Fruit fly (Drosophila melanogaster) whole organism, wandering third instar larva: Measurements from ENCODE around the gene CG11360.

ENCODE experiments used
- Abd-B ChIP-seq: fragments of >200 bp; optimal IDR thresholded peaks from 2 replicates; lab custom pipeline; 2017; ENCODE audit warnings: missing biosample characterization, missing genetic modification characterization
- CG32264 ChIP-seq: fragments of 200-800 bp; sonication (Bioruptor generic); optimal IDR thresholded peaks from 2 replicates; lab custom pipeline; 2016; ENCODE audit warnings: missing biosample characterization, missing genetic modification characterization
- CG9705 ChIP-seq: fragments of 200-800 bp; sonication (Bioruptor generic); optimal IDR thresholded peaks from 2 replicates; lab custom pipeline; 2018; ENCODE audit warnings: missing biosample characterization, mild to moderate bottlenecking, missing genetic modification characterization
- CrebA ChIP-seq: fragments of 200-800 bp; sonication (Bioruptor generic); optimal IDR thresholded peaks from 2 replicates; lab custom pipeline; 2016; ENCODE audit warnings: missing biosample characterization, mild to moderate bottlenecking, missing genetic modification characterization, borderline replicate concordance
- Dfd ChIP-seq: fragments of >200 bp; optimal IDR thresholded peaks from 2 replicates; lab custom pipeline; 2017; ENCODE audit warnings: missing biosample characterization, missing genetic modification characterization
- Dif ChIP-seq: fragments of 200-275, 200-300 bp; sonication (Bioruptor generic); optimal IDR thresholded peaks from 2 replicates; lab custom pipeline; 2018; ENCODE audit warnings: missing biosample characterization, missing genetic modification characterization; ENCODE audit not compliant: partially characterized antibody
- GATAd ChIP-seq: sonication (Bioruptor generic); optimal IDR thresholded peaks from 2 replicates; lab custom pipeline; 2016; ENCODE audit warnings: missing biosample characterization, missing genetic modification characterization
- HLH106 ChIP-seq: fragments of 200-800 bp; optimal IDR thresholded peaks from 3 replicates; lab custom pipeline; 2019; ENCODE audit warnings: missing biosample characterization, mild to moderate bottlenecking, missing genetic modification characterization, moderate library complexity
- Hnf4 ChIP-seq: fragments of 200-800 bp; sonication (Bioruptor generic); optimal IDR thresholded peaks from 2 replicates; lab custom pipeline; 2016; ENCODE audit warnings: missing biosample characterization, mild to moderate bottlenecking, missing genetic modification characterization
- Hr78 ChIP-seq: fragments of >200 bp; optimal IDR thresholded peaks from 2 replicates; lab custom pipeline; 2017; ENCODE audit warnings: missing biosample characterization, missing genetic modification characterization
- Hr83 ChIP-seq: fragments of 200-300 bp; sonication (Bioruptor generic); optimal IDR thresholded peaks from 2 replicates; lab custom pipeline; 2016; ENCODE audit warnings: missing biosample characterization, mild to moderate bottlenecking, missing genetic modification characterization, moderate library complexity; ENCODE audit not compliant: poor library complexity, severe bottlenecking
- Jra ChIP-seq: sonication (Bioruptor generic); optimal IDR thresholded peaks from 2 replicates; lab custom pipeline; 2016; ENCODE audit warnings: missing biosample characterization, missing genetic modification characterization
- Mio ChIP-seq: sonication (Bioruptor generic); optimal IDR thresholded peaks from 2 replicates; lab custom pipeline; 2016; ENCODE audit warnings: missing biosample characterization, missing genetic modification characterization
- Myc ChIP-seq: fragments of >200 bp; optimal IDR thresholded peaks from 2 replicates; lab custom pipeline; 2017
- N ChIP-seq: fragments of >200 bp; optimal IDR thresholded peaks from 2 replicates; lab custom pipeline; 2018; ENCODE audit warnings: missing biosample characterization, missing external identifiers, missing genetic modification characterization
- OdsH ChIP-seq: fragments of 200-800 bp; sonication (Bioruptor generic); optimal IDR thresholded peaks from 2 replicates; lab custom pipeline; 2016; ENCODE audit warnings: missing biosample characterization, mild to moderate bottlenecking, missing genetic modification characterization
- Rel ChIP-seq, 2 experiments: fragments of 200-800 bp; sonication (Bioruptor generic) in 1 of 2; optimal IDR thresholded peaks; 2 replicates in 1 of 2; 3 replicates in 1 of 2; lab custom pipeline; 2016 to 2019; ENCODE audit warnings: mild to moderate bottlenecking in 2 of 2, missing biosample characterization in 2 of 2, missing genetic modification characterization in 2 of 2, moderate library complexity in 1 of 2
- Sp1 ChIP-seq: fragments of 200-800 bp; sonication (Bioruptor generic); optimal IDR thresholded peaks from 3 replicates; lab custom pipeline; 2019; ENCODE audit warnings: missing biosample characterization, mild to moderate bottlenecking, missing genetic modification characterization, moderate library complexity
- Vsx2 ChIP-seq: fragments of 200-300, 225-300 bp; sonication (Bioruptor generic); optimal IDR thresholded peaks from 2 replicates; lab custom pipeline; 2018; ENCODE audit warnings: missing biosample characterization, missing genetic modification characterization; ENCODE audit not compliant: partially characterized antibody
- br ChIP-seq: fragments of 200-800 bp; sonication (Bioruptor generic); optimal IDR thresholded peaks from 2 replicates; lab custom pipeline; 2016; ENCODE audit warnings: missing biosample characterization, missing genetic modification characterization
- brk ChIP-seq: fragments of 200-800 bp; sonication (Bioruptor generic); optimal IDR thresholded peaks from 2 replicates; lab custom pipeline; 2016; ENCODE audit warnings: missing biosample characterization, mild to moderate bottlenecking, missing genetic modification characterization
- dl ChIP-seq, 2 experiments: fragments of 175-275, 200-275 bp in 1 of 2; fragments of 200-275 bp in 1 of 2; sonication (Bioruptor generic); optimal IDR thresholded peaks; lab custom pipeline; 2018; ENCODE audit warnings: mild to moderate bottlenecking in 2 of 2, missing biosample characterization in 2 of 2, missing genetic modification characterization in 2 of 2, moderate library complexity in 2 of 2; ENCODE audit not compliant: partially characterized antibody in 2 of 2, insufficient read depth in 1 of 2
- dmrt93B ChIP-seq: fragments of 200-800 bp; sonication (Bioruptor generic); optimal IDR thresholded peaks from 2 replicates; lab custom pipeline; 2018; ENCODE audit warnings: missing biosample characterization, mild to moderate bottlenecking, missing genetic modification characterization
- dsf ChIP-seq: sonication (Bioruptor generic); optimal IDR thresholded peaks from 2 replicates; lab custom pipeline; 2016; ENCODE audit warnings: missing biosample characterization, missing genetic modification characterization, borderline replicate concordance
- ey ChIP-seq: fragments of 200-800 bp; sonication (Bioruptor generic); optimal IDR thresholded peaks from 2 replicates; lab custom pipeline; 2016; ENCODE audit warnings: missing biosample characterization, missing genetic modification characterization
- foxo ChIP-seq, 2 experiments: fragments of 200-800 bp; sonication (Bioruptor generic); optimal IDR thresholded peaks; 2 replicates in 1 of 2; 3 replicates in 1 of 2; lab custom pipeline; 2016 to 2017; ENCODE audit warnings: missing biosample characterization in 2 of 2, missing genetic modification characterization in 2 of 2
- fru ChIP-seq: fragments of 200-800 bp; sonication (Bioruptor generic); optimal IDR thresholded peaks from 3 replicates; lab custom pipeline; 2016; ENCODE audit warnings: missing biosample characterization, mild to moderate bottlenecking, missing genetic modification characterization
- h ChIP-seq: fragments of 200-800 bp; sonication (Bioruptor generic); optimal IDR thresholded peaks from 3 replicates; lab custom pipeline; 2016; ENCODE audit warnings: missing biosample characterization, mild to moderate bottlenecking, missing genetic modification characterization
- jim ChIP-seq: fragments of 175-275, 200-325 bp; sonication (Bioruptor generic); optimal IDR thresholded peaks from 2 replicates; lab custom pipeline; 2016; ENCODE audit warnings: missing biosample characterization, mild to moderate bottlenecking, missing genetic modification characterization
- lola ChIP-seq: fragments of >200 bp; optimal IDR thresholded peaks from 2 replicates; lab custom pipeline; 2017; ENCODE audit warnings: missing biosample characterization, missing genetic modification characterization
- pan ChIP-seq: fragments of >200 bp; optimal IDR thresholded peaks from 2 replicates; lab custom pipeline; 2017
- psq ChIP-seq: fragments of 200-800 bp; sonication (Bioruptor generic); optimal IDR thresholded peaks from 3 replicates; lab custom pipeline; 2017; ENCODE audit warnings: missing biosample characterization, mild to moderate bottlenecking, missing genetic modification characterization, moderate library complexity
- rgr ChIP-seq: fragments of 200-800 bp; sonication (Bioruptor generic); optimal IDR thresholded peaks from 3 replicates; lab custom pipeline; 2016; ENCODE audit warnings: missing biosample characterization, mild to moderate bottlenecking, missing genetic modification characterization
- sage ChIP-seq: fragments of 200-800 bp; sonication (Bioruptor generic); optimal IDR thresholded peaks from 2 replicates; lab custom pipeline; 2016; ENCODE audit warnings: missing biosample characterization, mild to moderate bottlenecking, missing genetic modification characterization
- sv ChIP-seq: fragments of 200-800 bp; sonication (Bioruptor generic); optimal IDR thresholded peaks from 3 replicates; lab custom pipeline; 2016; ENCODE audit warnings: missing biosample characterization, missing genetic modification characterization
- tai ChIP-seq: sonication (Bioruptor generic); optimal IDR thresholded peaks from 2 replicates; lab custom pipeline; 2016; ENCODE audit warnings: missing biosample characterization, missing genetic modification characterization
- usp ChIP-seq: fragments of >200 bp; optimal IDR thresholded peaks from 2 replicates; lab custom pipeline; 2017; ENCODE audit warnings: missing biosample characterization, missing genetic modification characterization
- woc ChIP-seq: sonication (Bioruptor generic); optimal IDR thresholded peaks from 2 replicates; lab custom pipeline; 2016; ENCODE audit warnings: missing biosample characterization, mild to moderate bottlenecking, missing genetic modification characterization

Gene CG11360

DNA sequence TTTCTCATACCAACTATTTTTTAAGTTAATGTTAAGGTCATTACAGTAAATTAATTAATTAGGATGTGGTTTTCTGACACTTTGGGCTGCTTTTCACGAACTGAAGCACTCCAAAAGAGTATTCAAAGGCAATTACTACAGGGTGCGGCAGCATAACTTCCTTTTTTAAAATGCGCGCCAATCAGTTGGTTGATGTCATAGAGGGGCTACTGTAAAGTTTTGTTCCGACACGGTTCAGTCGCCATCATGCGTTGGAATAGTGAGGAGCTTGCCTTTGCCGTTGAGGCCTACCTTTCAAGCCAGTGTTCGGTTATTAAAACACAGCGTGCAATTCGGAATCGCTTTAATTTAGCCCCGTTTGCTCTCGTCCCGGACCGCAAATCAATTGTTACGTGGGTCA is 23.6 kb upstream of the CG11360 start:
- TF ChIP-seq fru (GFP tag; lab: Kevin White, UChicago) = no peak

DNA sequence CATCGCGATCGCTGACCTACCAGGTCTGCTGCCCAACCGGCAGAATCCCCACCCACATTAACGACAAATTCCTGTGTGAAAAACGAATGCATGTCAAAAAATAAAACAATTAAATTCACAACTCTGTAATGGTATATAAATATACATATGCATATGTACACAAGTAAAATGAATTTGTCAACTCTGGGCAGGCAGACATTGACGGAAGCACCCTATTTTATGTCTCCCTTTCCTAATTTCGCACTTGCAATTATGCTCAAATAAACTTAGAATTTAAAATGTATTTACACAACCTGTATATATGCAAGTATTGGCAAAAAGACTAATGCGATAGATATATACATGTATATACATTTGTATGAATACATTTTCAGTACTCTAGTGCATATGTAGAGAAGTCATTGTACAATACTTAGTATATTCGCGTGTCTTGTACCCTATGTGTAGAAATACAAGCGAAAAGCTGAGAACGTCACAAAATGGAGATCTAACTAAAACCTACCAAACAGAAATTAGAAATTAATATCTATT is 11.8 kb upstream of the CG11360 start:
- TF ChIP-seq h (GFP tag; lab: Kevin White, UChicago) (peak; percentile 7), Myc (lab: Kevin White, UChicago) (no peak), sage (GFP tag; lab: Kevin White, UChicago) (peak; percentile 20)

DNA sequence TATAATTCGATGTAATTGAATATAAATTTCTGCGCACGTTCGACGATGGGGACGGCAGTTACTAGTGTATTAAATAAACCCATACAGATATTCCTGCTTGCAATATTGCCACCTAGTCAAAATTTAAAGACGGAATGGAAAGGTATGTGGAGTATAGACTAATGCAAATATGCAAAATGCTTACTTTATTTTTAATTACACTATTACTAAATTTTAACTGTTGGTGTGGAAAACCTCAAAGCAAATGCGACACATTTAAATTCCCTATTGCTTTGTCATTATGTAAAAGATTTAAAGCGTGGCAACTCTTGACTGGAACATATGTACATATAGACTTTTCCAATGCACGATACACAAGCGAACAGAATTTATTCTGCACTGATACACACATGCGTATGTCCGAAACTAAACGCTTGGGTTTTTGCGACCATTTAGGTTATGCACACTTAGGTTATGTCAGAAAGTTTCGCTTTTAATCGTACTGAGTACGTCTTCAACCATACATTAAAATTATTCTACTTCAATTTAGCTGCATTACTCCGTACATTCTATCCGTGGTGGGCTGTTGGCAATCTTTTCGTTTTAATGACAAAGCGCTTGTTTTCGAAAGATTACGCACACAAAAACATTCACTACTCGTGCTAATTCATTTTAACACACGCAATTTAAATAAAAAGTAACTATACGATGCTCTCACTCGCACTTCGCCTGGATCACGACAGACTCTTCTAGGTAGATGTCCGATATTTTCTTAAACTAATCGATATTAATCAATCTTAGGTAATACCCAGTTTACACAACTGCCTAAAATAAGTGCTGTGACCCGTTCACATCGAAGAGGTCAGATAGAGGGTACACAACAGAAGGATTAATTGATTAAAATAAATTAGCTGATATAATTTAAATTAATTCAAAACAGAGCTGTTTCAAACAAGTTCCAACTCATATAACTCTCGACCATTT is 10.8 kb upstream of the CG11360 start, which contains the start of gene gw:
gw (minus strand) TSS at position 725 of the 963 bp plus-strand sequence.
- peak; percentile 45 for TF ChIP-seq brk (GFP tag; lab: Kevin White, UChicago)
- TF ChIP-seq ey = peak; percentile 97
- peak; percentile 95 for TF ChIP-seq N (GFP tag; lab: Kevin White, UChicago)
- TF ChIP-seq GATAd (GFP tag; lab: Kevin White, UChicago) = no peak
- TF ChIP-seq Sp1 (GFP tag; lab: Kevin White, UChicago) = peak; percentile 80
- peak; percentile 87 for TF ChIP-seq fru (GFP tag; lab: Kevin White, UChicago)
- TF ChIP-seq Dfd (GFP tag; lab: Kevin White, UChicago) = no peak
- TF ChIP-seq Dif = no peak
- TF ChIP-seq CG9705 (GFP tag; lab: Kevin White, UChicago) = peak; percentile 83
- TF ChIP-seq jim = no peak
- peak; percentile 83 for TF ChIP-seq tai (GFP tag; lab: Kevin White, UChicago)
- peak; percentile 88 for TF ChIP-seq OdsH (GFP tag; lab: Kevin White, UChicago)
- TF ChIP-seq Vsx2 = no peak
- peak; percentile 88 for TF ChIP-seq Hnf4 (GFP tag; lab: Kevin White, UChicago)
- TF ChIP-seq Abd-B (GFP tag; lab: Kevin White, UChicago) = no peak
- TF ChIP-seq h (GFP tag; lab: Kevin White, UChicago) = peak; percentile 90
- no peak for TF ChIP-seq Rel (GFP tag; optimal IDR thresholded peaks at IDR 0.05; lab: Kevin White, UChicago)
- TF ChIP-seq Rel (tag; optimal IDR thresholded peaks at IDR 0.05; lab: Kevin White, UChicago) = peak; percentile 39
- TF ChIP-seq pan = no peak
- peak; percentile 86 for TF ChIP-seq HLH106
- no peak for TF ChIP-seq lola (GFP tag; lab: Kevin White, UChicago)
- peak; percentile 29 for TF ChIP-seq CG32264 (GFP tag; lab: Kevin White, UChicago)
- TF ChIP-seq Hr78 (GFP tag; lab: Kevin White, UChicago) = peak; percentile 70
- peak; percentile 74 for TF ChIP-seq dsf
- peak; percentile 61 for TF ChIP-seq dmrt93B
- peak; percentile 63 for TF ChIP-seq woc (GFP tag; lab: Kevin White, UChicago)
- TF ChIP-seq Jra (GFP tag; lab: Kevin White, UChicago) = peak; percentile 86
- peak; percentile 17 for TF ChIP-seq Myc (lab: Kevin White, UChicago)
- TF ChIP-seq sv (GFP tag; lab: Kevin White, UChicago) = peak; percentile 64
- no peak for TF ChIP-seq CrebA (GFP tag; lab: Kevin White, UChicago)
- no peak for TF ChIP-seq usp
- no peak for TF ChIP-seq dl (GFP tag; optimal IDR thresholded peaks at IDR 0.05; lab: Kevin White, UChicago; ENCODE audit: insufficient read depth in 1 of 2, partially characterized antibody in 2 of 2)
- peak; percentile 88 for TF ChIP-seq rgr (GFP tag; lab: Kevin White, UChicago)
- TF ChIP-seq Mio (GFP tag; lab: Kevin White, UChicago) = no peak
- peak; percentile 81 for TF ChIP-seq psq (GFP tag; lab: Kevin White, UChicago)
- TF ChIP-seq sage (GFP tag; lab: Kevin White, UChicago) = peak; percentile 75
- peak; percentile 85 for TF ChIP-seq Hr83 (GFP tag; lab: Kevin White, UChicago)
- TF ChIP-seq br (GFP tag; lab: Kevin White, UChicago) = peak; percentile 85
- TF ChIP-seq foxo (GFP tag; optimal IDR thresholded peaks at IDR 0.05; lab: Kevin White, UChicago) = peak; percentile 10 to 91
